Worm (Caenorhabditis elegans): Measurements from ENCODE around the gene ule-4.

DNA sequence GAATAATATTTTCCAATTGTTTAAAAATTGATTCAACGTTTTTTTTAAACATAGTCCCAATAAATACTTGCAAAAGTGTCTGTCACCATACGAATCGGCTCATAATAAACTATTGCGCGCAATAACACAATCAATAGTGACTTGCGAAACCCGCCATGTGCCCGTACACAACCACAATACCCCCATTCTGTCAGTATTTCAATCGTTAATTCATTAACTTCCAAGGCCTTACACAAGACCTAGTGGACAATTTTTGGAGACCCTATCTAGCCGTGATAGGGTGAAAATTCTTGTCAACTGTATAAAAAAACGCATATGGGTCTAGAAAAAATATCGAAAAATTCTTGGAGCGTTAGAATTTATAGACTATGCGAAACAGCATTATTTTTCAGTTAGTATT is 46.8 kb downstream of the ule-4 start:
- TF ChIP-seq pag-3 (tag; optimal IDR thresholded peaks at IDR 0.05; ENCODE audit: borderline replicate concordance, insufficient read depth) = no peak
- TF ChIP-seq dpl-1 (GFP tag; optimal IDR thresholded peaks at IDR 0.05) = no peak
- TF ChIP-seq nhr-90 (tag; optimal IDR thresholded peaks at IDR 0.05; ENCODE audit: poor library complexity) = no peak
- no peak for TF ChIP-seq elt-3 (tag; optimal IDR thresholded peaks at IDR 0.05)
- no peak for TF ChIP-seq fos-1 (tag; optimal IDR thresholded peaks at IDR 0.05)
- no peak for TF ChIP-seq fkh-10 (GFP tag; optimal IDR thresholded peaks at IDR 0.05)
- TF ChIP-seq isw-1 (GFP tag; IDR thresholded peaks at IDR 0.05) = no peak
- no peak for TF ChIP-seq hlh-4 (tag; optimal IDR thresholded peaks at IDR 0.05)
